Worm (Caenorhabditis elegans): Measurements from ENCODE around the gene otpl-5.
A peak's percentile ranks its signal among the peaks of the same experiment; 100 is the strongest.

otpl-5 gene

DNA sequence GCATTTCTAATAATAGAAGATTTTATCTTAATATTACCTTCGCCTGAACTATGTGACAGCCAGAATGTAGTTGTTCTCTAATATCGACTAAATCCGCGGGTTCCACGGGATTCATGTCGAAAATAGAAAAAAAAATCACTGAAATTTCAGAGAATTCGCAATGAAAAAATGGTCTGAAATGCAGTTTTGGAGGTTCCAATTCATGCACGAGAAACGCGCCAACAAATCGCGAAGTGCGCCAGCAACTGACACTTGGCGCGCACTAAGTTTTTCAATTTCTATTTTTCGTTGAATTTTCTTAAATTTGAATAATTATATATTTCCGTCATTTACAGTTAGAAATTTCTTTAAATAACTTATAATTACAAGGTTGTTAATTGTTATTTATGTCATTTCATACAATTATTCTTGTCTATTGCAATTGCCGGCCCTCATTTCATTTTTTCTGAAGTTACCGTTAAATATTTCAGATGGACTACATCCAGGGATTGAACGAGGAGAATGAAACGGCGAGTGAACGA, 40.6 kb downstream of the otpl-5 start, which contains the start of the genes F25G6.9 and symk-1 (continued):
- no peak for TF ChIP-seq somi-1 (GFP tag; optimal IDR thresholded peaks at IDR 0.05)
- TF ChIP-seq F49E8.2 (tag; optimal IDR thresholded peaks at IDR 0.05; ENCODE audit: insufficient read depth): no peak
- no peak for TF ChIP-seq lir-1 (GFP tag; conservative IDR thresholded peaks at IDR 0.05)
- peak; percentile 60; the same call in 1 of the 2 replicates for TF ChIP-seq rcor-1 (GFP tag; IDR thresholded peaks at IDR 0.05)
- no peak for TF ChIP-seq C06A6.2 (GFP tag; conservative IDR thresholded peaks at IDR 0.05)
- TF ChIP-seq lag-1 (GFP tag; IDR thresholded peaks at IDR 0.05): no peak
- no peak for TF ChIP-seq tbx-9 (tag; optimal IDR thresholded peaks at IDR 0.05; ENCODE audit: borderline replicate concordance)
- TF ChIP-seq ztf-28 (GFP tag; IDR thresholded peaks at IDR 0.05): no peak
- no peak for TF ChIP-seq nfya-1 (tag; optimal IDR thresholded peaks at IDR 0.05; ENCODE audit: borderline replicate concordance, insufficient read depth)
- no peak for TF ChIP-seq ccch-3 (GFP tag; optimal IDR thresholded peaks at IDR 0.05)
- peak; percentile 45 for TF ChIP-seq ZK185.1 (tag; optimal IDR thresholded peaks at IDR 0.05; ENCODE audit: poor library complexity, severe bottlenecking)
- TF ChIP-seq F55B11.4 (tag; optimal IDR thresholded peaks at IDR 0.05; ENCODE audit: borderline replicate concordance, insufficient read depth): no peak
- TF ChIP-seq zim-3 (tag; optimal IDR thresholded peaks at IDR 0.05): no peak
- TF ChIP-seq mxl-1 (tag; optimal IDR thresholded peaks at IDR 0.05): no peak
- TF ChIP-seq him-1 (tag; optimal IDR thresholded peaks at IDR 0.05): no peak
- TF ChIP-seq lin-35 (GFP tag; optimal IDR thresholded peaks at IDR 0.05): peak in 1 of 3 experiments; percentile 42
- TF ChIP-seq snpc-3.4 (tag; optimal IDR thresholded peaks at IDR 0.05): peak; percentile 19
- TF ChIP-seq F57C9.4 (tag; optimal IDR thresholded peaks at IDR 0.05): no peak
- TF ChIP-seq lin-26 (GFP tag; IDR thresholded peaks at IDR 0.05): no peak
- no peak for TF ChIP-seq hlh-12 (tag; optimal IDR thresholded peaks at IDR 0.05)
- TF ChIP-seq madf-6 (GFP tag; IDR thresholded peaks at IDR 0.05): no peak; the same call in 1 of the 2 replicates
- no peak for TF ChIP-seq nhr-27 (tag; optimal IDR thresholded peaks at IDR 0.05)
- TF ChIP-seq sdz-38 (tag; optimal IDR thresholded peaks at IDR 0.05): no peak
- no peak for TF ChIP-seq rec-8 (tag; optimal IDR thresholded peaks at IDR 0.05)
- TF ChIP-seq ceh-40 (GFP tag; IDR thresholded peaks at IDR 0.05): no peak
- TF ChIP-seq F22D6.2 (tag; optimal IDR thresholded peaks at IDR 0.05): no peak
- no peak for TF ChIP-seq ceh-100 (GFP tag; IDR thresholded peaks at IDR 0.05)
- TF ChIP-seq attf-5 (GFP tag; optimal IDR thresholded peaks at IDR 0.05): no peak
- TF ChIP-seq bed-1 (GFP tag; IDR thresholded peaks at IDR 0.05): no peak
- no peak for TF ChIP-seq attf-3 (GFP tag; conservative IDR thresholded peaks at IDR 0.05)
- no peak for TF ChIP-seq egl-44 (GFP tag; IDR thresholded peaks at IDR 0.05)
- no peak for TF ChIP-seq nhr-80 (tag; optimal IDR thresholded peaks at IDR 0.05)
- TF ChIP-seq attf-6 (GFP tag; IDR thresholded peaks at IDR 0.05): no peak
- TF ChIP-seq ekl-4 (GFP tag; IDR thresholded peaks at IDR 0.05): no peak
- no peak for TF ChIP-seq chd-7 (tag; optimal IDR thresholded peaks at IDR 0.05)
- no peak for TF ChIP-seq hmg-20 (GFP tag; IDR thresholded peaks at IDR 0.05)
- TF ChIP-seq ztf-18 (tag; optimal IDR thresholded peaks at IDR 0.05): peak; percentile 96
- no peak for TF ChIP-seq mes-4 (tag; optimal IDR thresholded peaks at IDR 0.05)
- no peak for TF ChIP-seq Y95B8A.8 (GFP tag; IDR thresholded peaks at IDR 0.05)
- peak; percentile 27 for TF ChIP-seq xnd-1 (tag; optimal IDR thresholded peaks at IDR 0.05)
- no peak for TF ChIP-seq T26A5.8 (tag; optimal IDR thresholded peaks at IDR 0.05)
- TF ChIP-seq F10E7.11 (tag; optimal IDR thresholded peaks at IDR 0.05): no peak
- no peak for TF ChIP-seq let-526 (GFP tag; IDR thresholded peaks at IDR 0.05)
- TF ChIP-seq ceh-58 (GFP tag; IDR thresholded peaks at IDR 0.05): no peak
- TF ChIP-seq nhr-179 (tag; optimal IDR thresholded peaks at IDR 0.05): no peak
- no peak for TF ChIP-seq aptf-2 (GFP tag; conservative IDR thresholded peaks at IDR 0.05)
- TF ChIP-seq gei-17 (GFP tag; optimal IDR thresholded peaks at IDR 0.05): no peak
- no peak for TF ChIP-seq die-1 (tag; optimal IDR thresholded peaks at IDR 0.05)
- TF ChIP-seq bed-2 (GFP tag; IDR thresholded peaks at IDR 0.05): no peak
